Worm (Caenorhabditis elegans) whole organism, mixed stage, embryonic: ENCODE measurements around the gene acdh-12.

Experiments
- ceh-43 ChIP-seq: fragments of 200-800 bp; sonication (Bioruptor generic); optimal IDR thresholded peaks from 2 replicates; lab custom pipeline; 2018; ENCODE audit warnings: mild to moderate bottlenecking, missing genetic modification characterization, moderate library complexity, missing compliant biosample characterization
- ces-1 ChIP-seq: fragments of 150-350 bp; optimal IDR thresholded peaks from 2 replicates; lab custom pipeline; 2014; ENCODE audit warnings: missing biosample characterization, missing genetic modification reagents, missing genetic modification characterization
- elt-3 ChIP-seq: fragments of 150-350 bp; optimal IDR thresholded peaks from 2 replicates; lab custom pipeline; 2014; ENCODE audit warnings: missing biosample characterization, missing genetic modification characterization
- flh-1 ChIP-seq: fragments of 200-800 bp; sonication (Bioruptor generic); optimal IDR thresholded peaks from 2 replicates; lab custom pipeline; 2018; ENCODE audit warnings: mild to moderate bottlenecking, missing genetic modification characterization, moderate library complexity, missing compliant biosample characterization
- nhr-237 ChIP-seq: fragments of 150-350 bp; optimal IDR thresholded peaks from 2 replicates; lab custom pipeline; 2014; ENCODE audit warnings: missing biosample characterization, missing genetic modification characterization
- snpc-4 ChIP-seq: fragments of 150-350 bp; optimal IDR thresholded peaks from 2 replicates; lab custom pipeline; 2014; ENCODE audit warnings: missing biosample characterization, missing genetic modification characterization
- unc-62 ChIP-seq: fragments of 150-350 bp; optimal IDR thresholded peaks from 2 replicates; lab custom pipeline; 2014; ENCODE audit warnings: missing biosample characterization, missing genetic modification reagents, missing genetic modification characterization

DNA sequence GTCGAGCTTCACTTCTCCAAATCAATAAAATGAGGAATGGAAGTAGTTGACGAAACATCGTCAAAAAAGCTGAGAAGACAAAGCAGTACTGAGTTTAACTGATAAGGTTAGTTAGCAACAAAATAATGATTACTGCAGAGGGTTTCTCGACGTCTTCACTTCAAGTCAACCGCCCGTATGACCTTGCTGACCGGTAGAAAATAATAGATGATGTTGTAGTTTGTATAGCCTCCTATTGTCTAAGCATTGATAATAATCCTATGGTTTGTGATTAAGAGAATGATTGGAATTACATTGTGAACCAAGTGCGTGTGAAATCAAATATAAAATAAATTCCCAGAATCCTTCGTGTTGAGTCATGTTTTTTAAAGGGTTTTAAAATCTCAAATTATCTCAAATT lies 3.9 kb upstream of the acdh-12 start, which contains the start of gene E04F6.6:
- TF ChIP-seq snpc-4 (tag; lab: Kevin White, UChicago), result no peak
- TF ChIP-seq unc-62 (GFP tag; lab: Kevin White, UChicago), result no peak
- TF ChIP-seq elt-3 (tag; lab: Kevin White, UChicago), result no peak
- no peak for TF ChIP-seq ces-1
- TF ChIP-seq ceh-43 (GFP tag; lab: Kevin White, UChicago), result no peak
- TF ChIP-seq nhr-237, result no peak
- no peak for TF ChIP-seq flh-1 (GFP tag; lab: Kevin White, UChicago)
